Worm (Caenorhabditis elegans) whole organism, L4 larva: ENCODE measurements around the gene mrpl-22.
A peak's percentile ranks its signal among the peaks of the same experiment; 100 is the strongest.

Experiments used
- F37D6.2 ChIP-seq: sonication (generic microtip); optimal IDR thresholded peaks from 2 replicates; lab custom pipeline; 2016; ENCODE audit warnings: mild to moderate bottlenecking, missing genetic modification characterization, missing compliant biosample characterization
- R02D3.7 ChIP-seq: fragments of 150-350 bp; sonication (generic microtip); optimal IDR thresholded peaks from 3 replicates; lab custom pipeline; 2014; ENCODE audit warnings: missing biosample characterization, missing genetic modification characterization
- Y105C5A.15 ChIP-seq: fragments of 200-800 bp; sonication (Bioruptor generic); IDR thresholded peaks from 2 replicates; pipeline ENCODE4 v1.3.6; 2022; ENCODE audit warnings: missing genetic modification characterization, missing compliant biosample characterization
- Y5F2A.4 ChIP-seq: fragments of 200-800 bp; sonication (Bioruptor generic); optimal IDR thresholded peaks from 2 replicates; lab custom pipeline; 2018; ENCODE audit warnings: mild to moderate bottlenecking, missing genetic modification characterization, missing compliant biosample characterization
- aha-1 ChIP-seq: fragments of 150-350 bp; peaks from one replicate; lab custom pipeline; 2014; ENCODE audit warnings: missing biosample characterization, missing genetic modification characterization
- aly-2 ChIP-seq: sonication (generic microtip); optimal IDR thresholded peaks from 2 replicates; lab custom pipeline; 2018; ENCODE audit warnings: missing biosample characterization, missing genetic modification characterization
- ama-1 ChIP-seq: fragments of 150-350 bp; optimal IDR thresholded peaks from 2 replicates; lab custom pipeline; 2014; ENCODE audit warnings: inconsistent platforms, mixed read lengths
- ctbp-1 ChIP-seq: fragments of 200-800 bp; sonication (Bioruptor generic); IDR thresholded peaks from 2 replicates; pipeline ENCODE4 v1.3.6; 2022; ENCODE audit warnings: missing genetic modification reagents, missing genetic modification characterization, missing compliant biosample characterization
- daf-16 ChIP-seq, 3 experiments: sonication (generic microtip); optimal IDR thresholded peaks; 2 replicates each; lab custom pipeline; 2016 to 2017; ENCODE audit warnings: missing genetic modification characterization in 3 of 3, missing genetic modification reagents in 3 of 3, mild to moderate bottlenecking in 2 of 3, missing compliant biosample characterization in 2 of 3, missing biosample characterization in 1 of 3, moderate library complexity in 1 of 3
- duxl-1 ChIP-seq: sonication (generic microtip); optimal IDR thresholded peaks from 2 replicates; lab custom pipeline; 2016; ENCODE audit warnings: mild to moderate bottlenecking, missing genetic modification characterization, moderate library complexity, missing compliant biosample characterization; ENCODE audit not compliant: poor library complexity
- dve-1 ChIP-seq: sonication (generic microtip); optimal IDR thresholded peaks from 2 replicates; lab custom pipeline; 2017; ENCODE audit warnings: antibody characterized with exemption, mild to moderate bottlenecking, missing genetic modification characterization, missing compliant biosample characterization; ENCODE audit not compliant: insufficient read depth
- fkh-10 ChIP-seq: fragments of 150-350 bp; optimal IDR thresholded peaks from 2 replicates; lab custom pipeline; 2014; ENCODE audit warnings: missing biosample characterization, missing genetic modification reagents, missing genetic modification characterization
- fos-1 ChIP-seq: fragments of 150-350 bp; optimal IDR thresholded peaks from 2 replicates; lab custom pipeline; 2014; ENCODE audit warnings: missing biosample characterization, missing genetic modification characterization
- hif-1 ChIP-seq, 2 experiments: sonication (generic microtip); optimal IDR thresholded peaks; 2 replicates each; lab custom pipeline; 2016 to 2017; ENCODE audit warnings: missing compliant biosample characterization in 2 of 2, missing genetic modification characterization in 2 of 2, missing genetic modification reagents in 2 of 2, missing genotype in 2 of 2, mild to moderate bottlenecking in 1 of 2
- hlh-11 ChIP-seq: fragments of 200-800 bp; sonication (Bioruptor generic); optimal IDR thresholded peaks from 2 replicates; lab custom pipeline; 2018; ENCODE audit warnings: mild to moderate bottlenecking, missing genetic modification characterization, missing compliant biosample characterization
- hlh-30 ChIP-seq: sonication (generic microtip); optimal IDR thresholded peaks from 2 replicates; lab custom pipeline; 2017; ENCODE audit warnings: antibody characterized with exemption, mild to moderate bottlenecking, missing genetic modification characterization, missing compliant biosample characterization; ENCODE audit not compliant: insufficient read depth
- jun-1 ChIP-seq: fragments of 150-350 bp; optimal IDR thresholded peaks from 2 replicates; lab custom pipeline; 2014; ENCODE audit warnings: missing biosample characterization, missing genetic modification reagents, missing genetic modification characterization
- lin-38 ChIP-seq: fragments of 200-800 bp; sonication (Bioruptor generic); IDR thresholded peaks from 2 replicates; pipeline ENCODE4 v1.3.6; 2022; ENCODE audit warnings: missing genetic modification reagents, missing genetic modification characterization, missing compliant biosample characterization
- lir-3 ChIP-seq: sonication (generic microtip); optimal IDR thresholded peaks from 2 replicates; lab custom pipeline; 2016; ENCODE audit warnings: mild to moderate bottlenecking, missing genetic modification characterization, missing compliant biosample characterization
- lsy-2 ChIP-seq, 2 experiments: fragments of 150-350 bp in 1 of 2; sonication (generic microtip) in 1 of 2; optimal IDR thresholded peaks; 2 replicates each; lab custom pipeline; 2014 to 2017; ENCODE audit warnings: missing biosample characterization in 2 of 2, missing genetic modification characterization in 2 of 2
- madf-9 ChIP-seq: fragments of 200-800 bp; sonication (Bioruptor generic); conservative IDR thresholded peaks from 2 replicates; pipeline ENCODE4 v1.3.6; 2022; ENCODE audit warnings: missing genetic modification reagents, missing genetic modification characterization, missing compliant biosample characterization
- mep-1 ChIP-seq: fragments of 150-350 bp; sonication (generic microtip); optimal IDR thresholded peaks from 3 replicates; lab custom pipeline; 2014; ENCODE audit warnings: missing biosample characterization, missing genetic modification characterization
- nhr-102 ChIP-seq: sonication (generic microtip); optimal IDR thresholded peaks from 2 replicates; lab custom pipeline; 2016; ENCODE audit warnings: mild to moderate bottlenecking, missing genetic modification characterization, moderate library complexity, missing compliant biosample characterization
- nhr-11 ChIP-seq: fragments of 150-350 bp; optimal IDR thresholded peaks from 2 replicates; lab custom pipeline; 2014; ENCODE audit warnings: missing biosample characterization, missing genetic modification characterization
- nhr-237 ChIP-seq: sonication (generic microtip); optimal IDR thresholded peaks from 2 replicates; lab custom pipeline; 2017; ENCODE audit warnings: missing biosample characterization, missing genetic modification characterization
- nhr-25 ChIP-seq: sonication (generic microtip); optimal IDR thresholded peaks from 2 replicates; lab custom pipeline; 2017; ENCODE audit warnings: missing genetic modification characterization, mild to moderate bottlenecking, missing compliant biosample characterization, antibody characterized with exemption, moderate library complexity, borderline replicate concordance; ENCODE audit not compliant: insufficient read depth
- nhr-77 ChIP-seq: fragments of 150-350 bp; optimal IDR thresholded peaks from 2 replicates; lab custom pipeline; 2014; ENCODE audit warnings: missing biosample characterization, missing genetic modification characterization
- rbr-2 ChIP-seq: sonication (generic microtip); optimal IDR thresholded peaks from 2 replicates; lab custom pipeline; 2016; ENCODE audit warnings: missing genotype, missing genetic modification characterization, missing compliant biosample characterization
- sdz-12 ChIP-seq: fragments of 200-800 bp; sonication (Bioruptor generic); optimal IDR thresholded peaks from 2 replicates; lab custom pipeline; 2018; ENCODE audit warnings: mild to moderate bottlenecking, missing genetic modification characterization, missing compliant biosample characterization
- skn-1 ChIP-seq: fragments of 150-350 bp; optimal IDR thresholded peaks from 2 replicates; lab custom pipeline; 2014; ENCODE audit warnings: missing biosample characterization, missing genetic modification characterization
- snpc-1.2 ChIP-seq: fragments of 200-800 bp; sonication (Bioruptor generic); IDR thresholded peaks from 2 replicates; pipeline ENCODE4 v1.3.6; 2022; ENCODE audit warnings: missing genetic modification reagents, missing genetic modification characterization, missing compliant biosample characterization
- spr-1 ChIP-seq: sonication (generic microtip); optimal IDR thresholded peaks from 2 replicates; lab custom pipeline; 2016; ENCODE audit warnings: mild to moderate bottlenecking, missing genetic modification characterization, missing compliant biosample characterization
- tra-1 ChIP-seq: fragments of 200-800 bp; sonication (Bioruptor generic); IDR thresholded peaks from 2 replicates; pipeline ENCODE4 v1.3.6; 2022; ENCODE audit warnings: missing genetic modification reagents, missing genetic modification characterization, missing compliant biosample characterization
- unc-130 ChIP-seq: sonication (generic microtip); optimal IDR thresholded peaks from 2 replicates; lab custom pipeline; 2016; ENCODE audit warnings: missing genetic modification reagents, missing genetic modification characterization, missing compliant biosample characterization
- unc-62 ChIP-seq, 3 experiments: fragments of 150-350 bp in 1 of 3; sonication (generic microtip); optimal IDR thresholded peaks in 2 of 3; peaks in 1 of 3; 1 replicate in 1 of 3; 2 replicates in 2 of 3; lab custom pipeline; 2014 to 2017; ENCODE audit warnings: missing biosample characterization in 3 of 3, missing genetic modification characterization in 3 of 3, missing genetic modification reagents in 3 of 3, missing genotype in 1 of 3
- zfp-3 ChIP-seq: fragments of 200-800 bp; sonication (Bioruptor generic); conservative IDR thresholded peaks from 2 replicates; pipeline ENCODE4 v1.3.6; 2022; ENCODE audit warnings: missing genetic modification reagents, missing genetic modification characterization, missing compliant biosample characterization
- zip-2 ChIP-seq: fragments of 150-350 bp; optimal IDR thresholded peaks from 2 replicates; lab custom pipeline; 2014; ENCODE audit warnings: missing biosample characterization, missing genetic modification characterization
- ztf-7 ChIP-seq: fragments of 150-350 bp; optimal IDR thresholded peaks from 2 replicates; lab custom pipeline; 2014; ENCODE audit warnings: missing biosample characterization, missing genetic modification characterization

Gene mrpl-22

DNA sequence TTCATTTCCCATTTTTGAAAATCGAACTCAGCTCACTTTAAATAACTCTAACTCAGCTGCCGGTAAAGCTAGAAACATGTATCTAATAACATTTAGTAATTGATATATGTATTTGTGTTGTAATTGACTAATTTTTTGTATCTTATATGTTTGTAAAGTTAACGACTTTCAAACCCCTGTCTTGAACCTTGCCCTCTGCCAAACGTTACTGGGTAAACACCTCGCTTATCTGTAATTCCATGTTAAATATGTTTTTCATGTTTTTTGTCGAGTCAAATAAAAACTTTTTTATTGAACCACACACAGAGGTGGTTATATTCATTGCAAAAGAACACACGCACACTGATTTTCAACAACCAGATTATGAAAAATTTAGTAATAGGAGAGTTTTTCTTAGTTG lies 14.5 kb downstream of the mrpl-22 start:
- TF ChIP-seq lir-3 = no peak
- TF ChIP-seq nhr-237 (tag; lab: Kevin White, UChicago) = no peak
- TF ChIP-seq lin-38 = no peak
- no peak for TF ChIP-seq jun-1 (tag; lab: Kevin White, UChicago)
- no peak for TF ChIP-seq unc-130 (GFP tag; lab: Kevin White, UChicago)
- TF ChIP-seq nhr-25 (tag; lab: Kevin White, UChicago) = peak; percentile 22
- peak; percentile 4 for TF ChIP-seq nhr-77 (tag; lab: Kevin White, UChicago)
- no peak for TF ChIP-seq ama-1 (lab: Kevin White, UChicago)
- no peak for TF ChIP-seq spr-1
- TF ChIP-seq rbr-2 (tag; lab: Kevin White, UChicago) = no peak
- TF ChIP-seq Y105C5A.15 (GFP tag; lab: Robert Waterston, UW) = no peak
- TF ChIP-seq ctbp-1 (GFP tag; lab: Robert Waterston, UW) = no peak
- no peak for TF ChIP-seq mep-1 (tag; lab: Kevin White, UChicago)
- no peak for TF ChIP-seq madf-9 (GFP tag; lab: Robert Waterston, UW)
- no peak for TF ChIP-seq R02D3.7
- no peak for TF ChIP-seq sdz-12 (GFP tag; lab: Kevin White, UChicago)
- TF ChIP-seq lsy-2 (tag; optimal IDR thresholded peaks at IDR 0.05; lab: Kevin White, UChicago) = peak in 1 of 2 experiments; percentile 35
- no peak for TF ChIP-seq nhr-11 (tag; lab: Kevin White, UChicago)
- TF ChIP-seq F37D6.2 (tag; lab: Kevin White, UChicago) = no peak
- no peak for TF ChIP-seq snpc-1.2 (GFP tag; lab: Robert Waterston, UW)
- no peak for TF ChIP-seq tra-1 (GFP tag; lab: Robert Waterston, UW)
- TF ChIP-seq skn-1 = no peak
- TF ChIP-seq zip-2 = no peak
- no peak for TF ChIP-seq hif-1 (tag; optimal IDR thresholded peaks at IDR 0.05; lab: Kevin White, UChicago)
- TF ChIP-seq aha-1 = peak; percentile 68
- TF ChIP-seq aly-2 (tag; lab: Kevin White, UChicago) = no peak
- TF ChIP-seq hlh-30 (tag; lab: Kevin White, UChicago) = no peak
- no peak for TF ChIP-seq duxl-1 (tag; lab: Kevin White, UChicago)
- no peak for TF ChIP-seq daf-16 (GFP tag; optimal IDR thresholded peaks at IDR 0.05; lab: Kevin White, UChicago)
- peak; percentile 92 for TF ChIP-seq daf-16 (tag; optimal IDR thresholded peaks at IDR 0.05; lab: Kevin White, UChicago)
- no peak for TF ChIP-seq fos-1 (tag; lab: Kevin White, UChicago)
- TF ChIP-seq fkh-10 = no peak
- peak; percentile 19 for TF ChIP-seq dve-1 (tag; lab: Kevin White, UChicago)
- TF ChIP-seq nhr-102 = no peak
- no peak for TF ChIP-seq zfp-3 (GFP tag; lab: Robert Waterston, UW)
- TF ChIP-seq Y5F2A.4 (GFP tag; lab: Kevin White, UChicago) = no peak
- TF ChIP-seq hlh-11 = peak; percentile 12

DNA sequence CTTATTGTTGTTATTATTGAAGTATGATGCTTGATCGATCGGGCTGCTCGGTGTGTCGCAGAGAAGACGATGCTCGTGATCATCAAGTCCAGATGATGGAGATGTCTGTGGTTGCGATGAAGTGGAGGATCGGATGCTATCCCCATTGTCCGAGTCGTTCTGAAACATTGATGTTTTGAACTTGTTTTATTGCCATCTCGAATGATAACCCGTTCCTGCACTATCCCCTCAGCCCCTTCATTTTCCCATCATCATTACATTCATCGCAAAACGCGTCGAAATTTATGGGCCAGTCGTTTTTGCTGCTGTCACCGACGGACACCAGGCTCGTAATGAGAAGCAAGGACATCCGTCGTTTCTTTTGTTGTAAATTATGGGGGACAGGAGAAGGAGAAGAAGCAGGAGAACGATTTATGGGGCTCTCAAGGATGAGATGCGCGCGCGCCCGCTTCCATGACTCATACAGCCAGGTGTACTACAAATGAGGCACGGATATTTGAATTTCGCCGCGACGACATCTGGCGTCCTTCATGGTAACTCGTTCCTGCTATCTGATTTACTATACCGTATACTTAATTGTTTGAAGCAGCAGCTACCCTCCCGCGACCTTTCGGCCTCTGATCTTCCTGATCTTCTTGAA lies 16.7 kb downstream of the mrpl-22 start:
- no peak for TF ChIP-seq ztf-7 (tag; lab: Kevin White, UChicago)
- TF ChIP-seq aha-1 = peak; percentile 53
- TF ChIP-seq unc-62 (GFP tag; optimal IDR thresholded peaks at IDR 0.05 in 1 of 2; lab: Kevin White, UChicago) = peak in 1 of 2 experiments; percentile 72
- TF ChIP-seq unc-62 (tag; optimal IDR thresholded peaks at IDR 0.05; lab: Kevin White, UChicago) = no peak
